Fruit fly (Drosophila melanogaster) whole organism, embryonic: ENCODE data around the gene PLCXD.

Experiments
- Adf1 ChIP-seq: fragments of 200-800 bp; sonication (Bioruptor generic); IDR thresholded peaks from 2 replicates; pipeline ENCODE4 v1.3.6; 2022; ENCODE audit warnings: missing biosample characterization, missing genetic modification characterization
- Bdp1 ChIP-seq: fragments of 200-800 bp; sonication (Bioruptor generic); optimal IDR thresholded peaks from 3 replicates; lab custom pipeline; 2016; ENCODE audit warnings: missing biosample characterization, missing genetic modification characterization
- CG10209 ChIP-seq: fragments of 200-800 bp; sonication (Bioruptor generic); optimal IDR thresholded peaks from 3 replicates; lab custom pipeline; 2017; ENCODE audit warnings: missing biosample characterization, mild to moderate bottlenecking, missing genetic modification characterization, missing genetic modification reagents
- CG10654 ChIP-seq: fragments of 200-800 bp; sonication (Bioruptor generic); optimal IDR thresholded peaks from 2 replicates; lab custom pipeline; 2016; ENCODE audit warnings: missing biosample characterization, missing genetic modification characterization
- CG11085 ChIP-seq: fragments of 200-800 bp; sonication (Bioruptor generic); IDR thresholded peaks from 2 replicates; pipeline ENCODE4 v1.3.6; 2022; ENCODE audit warnings: missing biosample characterization, missing genetic modification characterization
- CG12104 ChIP-seq: fragments of 200-800 bp; sonication (Bioruptor generic); optimal IDR thresholded peaks from 3 replicates; lab custom pipeline; 2016; ENCODE audit warnings: missing biosample characterization, missing genetic modification characterization
- CG14667 ChIP-seq: fragments of 200-800 bp; sonication (Bioruptor generic); IDR thresholded peaks from 2 replicates; pipeline ENCODE4 v1.3.6; 2022; ENCODE audit warnings: missing biosample characterization, missing genetic modification characterization
- CG14860 ChIP-seq: fragments of 200-800 bp; sonication (Bioruptor generic); IDR thresholded peaks from 3 replicates; pipeline ENCODE4 v1.3.6; 2022; ENCODE audit warnings: missing biosample characterization, missing genetic modification characterization; ENCODE audit not compliant: partially characterized antibody
- CG1529 ChIP-seq: fragments of 200-800 bp; sonication (Bioruptor generic); optimal IDR thresholded peaks from 3 replicates; lab custom pipeline; 2018; ENCODE audit warnings: missing biosample characterization, missing genetic modification characterization
- CG15479 ChIP-seq: fragments of 200-800 bp; sonication (Bioruptor generic); optimal IDR thresholded peaks from 3 replicates; lab custom pipeline; 2019; ENCODE audit warnings: missing biosample characterization, mild to moderate bottlenecking, missing genetic modification characterization, moderate library complexity
- CG15696 ChIP-seq: fragments of 200-800 bp; sonication (Bioruptor generic); optimal IDR thresholded peaks from 2 replicates; lab custom pipeline; 2019; ENCODE audit warnings: missing biosample characterization, mild to moderate bottlenecking, missing genetic modification characterization, moderate library complexity
- CG2875 ChIP-seq: fragments of 200-800 bp; sonication (Bioruptor generic); optimal IDR thresholded peaks from 2 replicates; lab custom pipeline; 2017; ENCODE audit warnings: missing biosample characterization, mild to moderate bottlenecking, missing genetic modification characterization, missing genetic modification reagents
- CG3281 ChIP-seq: fragments of 200-800 bp; sonication (Bioruptor generic); optimal IDR thresholded peaks from 3 replicates; lab custom pipeline; 2017; ENCODE audit warnings: missing biosample characterization, mild to moderate bottlenecking, missing genetic modification characterization
- CG3407 ChIP-seq: fragments of 200-800 bp; sonication (Bioruptor generic); optimal IDR thresholded peaks from 2 replicates; lab custom pipeline; 2018; ENCODE audit warnings: missing biosample characterization, mild to moderate bottlenecking, missing genetic modification characterization
- CG4854 ChIP-seq: fragments of 200-800 bp; sonication (Bioruptor generic); optimal IDR thresholded peaks from 2 replicates; lab custom pipeline; 2016; ENCODE audit warnings: missing biosample characterization, missing genetic modification characterization, inconsistent platforms
- CG6654 ChIP-seq: fragments of 200-800 bp; sonication (Bioruptor generic); optimal IDR thresholded peaks from 2 replicates; lab custom pipeline; 2017; ENCODE audit warnings: missing biosample characterization, mild to moderate bottlenecking, missing genetic modification characterization
- CG7839 ChIP-seq: fragments of 200-800 bp; sonication (Bioruptor generic); optimal IDR thresholded peaks from 3 replicates; lab custom pipeline; 2018; ENCODE audit warnings: missing biosample characterization, mild to moderate bottlenecking, missing genetic modification characterization, moderate library complexity
- CG8089 ChIP-seq: fragments of 200-800 bp; sonication (Bioruptor generic); optimal IDR thresholded peaks from 3 replicates; lab custom pipeline; 2016; ENCODE audit warnings: missing biosample characterization, missing genetic modification characterization
- CG9437 ChIP-seq: fragments of 200-800 bp; sonication (Bioruptor generic); optimal IDR thresholded peaks from 2 replicates; lab custom pipeline; 2018; ENCODE audit warnings: missing biosample characterization, mild to moderate bottlenecking, missing genetic modification characterization
- Deaf1 ChIP-seq: fragments of 200-800 bp; optimal IDR thresholded peaks from 3 replicates; lab custom pipeline; 2019; ENCODE audit warnings: missing biosample characterization, mild to moderate bottlenecking, missing genetic modification characterization, moderate library complexity
- Dfd ChIP-seq, 2 experiments: fragments of >200 bp; optimal IDR thresholded peaks; 2 replicates each; lab custom pipeline; 2017; ENCODE audit warnings: missing biosample characterization in 2 of 2, missing genetic modification characterization in 2 of 2
- Dip3 ChIP-seq: fragments of 200-800 bp; sonication (Bioruptor generic); optimal IDR thresholded peaks from 3 replicates; lab custom pipeline; 2016; ENCODE audit warnings: missing biosample characterization, missing genetic modification characterization
- Doc3 ChIP-seq: fragments of 200-800 bp; sonication (Bioruptor generic); IDR thresholded peaks from 3 replicates; pipeline ENCODE4 v1.3.6; 2022; ENCODE audit warnings: missing biosample characterization, missing genetic modification characterization; ENCODE audit not compliant: partially characterized antibody
- E2f2 ChIP-seq: fragments of 200-800 bp; sonication (Bioruptor generic); IDR thresholded peaks from 2 replicates; pipeline ENCODE4 v1.3.6; 2022; ENCODE audit warnings: missing biosample characterization, missing genetic modification characterization
- ERR ChIP-seq: fragments of 200-800 bp; sonication (Bioruptor generic); optimal IDR thresholded peaks from 2 replicates; lab custom pipeline; 2016; ENCODE audit warnings: missing biosample characterization, missing genetic modification characterization
- Eip74EF ChIP-seq, 2 experiments: fragments of 200-800 bp in 1 of 2; fragments of >200 bp in 1 of 2; sonication (Bioruptor generic) in 1 of 2; optimal IDR thresholded peaks; 2 replicates each; lab custom pipeline; 2017 to 2019; ENCODE audit warnings: missing biosample characterization in 2 of 2, missing genetic modification characterization in 2 of 2, mild to moderate bottlenecking in 1 of 2, moderate library complexity in 1 of 2
- Fer3 ChIP-seq: fragments of 200-800 bp; sonication (Bioruptor generic); optimal IDR thresholded peaks from 2 replicates; lab custom pipeline; 2018; ENCODE audit warnings: missing biosample characterization, mild to moderate bottlenecking, missing genetic modification characterization, moderate library complexity
- Hand ChIP-seq: fragments of 200-800 bp; sonication (Bioruptor generic); optimal IDR thresholded peaks from 2 replicates; lab custom pipeline; 2017; ENCODE audit warnings: mild to moderate bottlenecking, missing biosample characterization, missing genetic modification reagents, missing genetic modification characterization
- Hsf ChIP-seq: fragments of 200-800 bp; sonication (Bioruptor generic); optimal IDR thresholded peaks from 3 replicates; lab custom pipeline; 2016; ENCODE audit warnings: missing biosample characterization, missing genetic modification characterization
- Kr ChIP-seq: fragments of 200-800 bp; sonication (Bioruptor generic); optimal IDR thresholded peaks from 2 replicates; lab custom pipeline; 2017; ENCODE audit warnings: missing biosample characterization, mild to moderate bottlenecking, missing genetic modification characterization
- Max ChIP-seq: fragments of 200-800 bp; sonication (Bioruptor generic); optimal IDR thresholded peaks from 2 replicates; lab custom pipeline; 2016; ENCODE audit warnings: missing biosample characterization, mild to moderate bottlenecking, missing genetic modification characterization
- Myb ChIP-seq: fragments of 200-800 bp; sonication (Bioruptor generic); optimal IDR thresholded peaks from 2 replicates; lab custom pipeline; 2016; ENCODE audit warnings: missing biosample characterization, missing genetic modification characterization
- Neu2 ChIP-seq: fragments of 200-800 bp; sonication (Bioruptor generic); optimal IDR thresholded peaks from 3 replicates; lab custom pipeline; 2016; ENCODE audit warnings: missing biosample characterization, missing genetic modification characterization, borderline replicate concordance
- PHDP ChIP-seq: fragments of 200-800 bp; sonication (Bioruptor generic); optimal IDR thresholded peaks from 3 replicates; lab custom pipeline; 2018; ENCODE audit warnings: missing biosample characterization, mild to moderate bottlenecking, missing genetic modification characterization, moderate library complexity
- Taf1 ChIP-seq: fragments of 200-800 bp; sonication (Bioruptor generic); IDR thresholded peaks from 2 replicates; pipeline ENCODE4 v1.3.6; 2022; ENCODE audit warnings: missing biosample characterization, missing genetic modification characterization
- chinmo ChIP-seq: fragments of 200-800 bp; sonication (Bioruptor generic); IDR thresholded peaks from 4 replicates; pipeline ENCODE4 v1.3.6; 2022; ENCODE audit warnings: missing biosample characterization, missing genetic modification characterization; ENCODE audit not compliant: partially characterized antibody
- croc ChIP-seq: fragments of 200-800 bp; sonication (Bioruptor generic); conservative IDR thresholded peaks from 3 replicates; pipeline ENCODE4 v1.3.6; 2022; ENCODE audit warnings: missing biosample characterization, missing genetic modification characterization
- dpn ChIP-seq, 2 experiments: fragments of 200-800 bp; sonication (Bioruptor generic); optimal IDR thresholded peaks; 3 replicates each; lab custom pipeline; 2016; ENCODE audit warnings: missing biosample characterization in 2 of 2, missing genetic modification characterization in 2 of 2
- ftz-f1 ChIP-seq: fragments of 200-800 bp; sonication (Bioruptor generic); optimal IDR thresholded peaks from 2 replicates; lab custom pipeline; 2016; ENCODE audit warnings: missing biosample characterization, missing genetic modification characterization
- klu ChIP-seq: fragments of 200-800 bp; sonication (Bioruptor generic); IDR thresholded peaks from 2 replicates; pipeline ENCODE4 v1.3.6; 2022; ENCODE audit warnings: missing biosample characterization, missing genetic modification characterization
- pum ChIP-seq: fragments of 200-800 bp; sonication (Bioruptor generic); optimal IDR thresholded peaks from 2 replicates; lab custom pipeline; 2016; ENCODE audit warnings: missing biosample characterization, missing genetic modification characterization
- ro ChIP-seq: fragments of 200-800 bp; sonication (Bioruptor generic); IDR thresholded peaks from 2 replicates; pipeline ENCODE4 v1.3.6; 2022; ENCODE audit warnings: missing biosample characterization, missing genetic modification characterization
- run ChIP-seq: fragments of 200-800 bp; sonication (Bioruptor generic); optimal IDR thresholded peaks from 3 replicates; lab custom pipeline; 2018; ENCODE audit warnings: missing biosample characterization, mild to moderate bottlenecking, missing genetic modification characterization
- sens-2 ChIP-seq: fragments of 200-800 bp; sonication (Bioruptor generic); IDR thresholded peaks from 2 replicates; pipeline ENCODE4 v1.3.6; 2022; ENCODE audit warnings: missing biosample characterization, missing genetic modification characterization
- shn ChIP-seq: fragments of 200-800 bp; sonication (Bioruptor generic); optimal IDR thresholded peaks from 3 replicates; lab custom pipeline; 2016; ENCODE audit warnings: missing biosample characterization, missing genetic modification characterization
- slp2 ChIP-seq: fragments of 200-800 bp; sonication (Bioruptor generic); optimal IDR thresholded peaks from 2 replicates; lab custom pipeline; 2016; ENCODE audit warnings: missing biosample characterization, missing genetic modification characterization
- sqz ChIP-seq: fragments of 200-800 bp; sonication (Bioruptor generic); optimal IDR thresholded peaks from 3 replicates; lab custom pipeline; 2018; ENCODE audit warnings: missing biosample characterization, mild to moderate bottlenecking, missing genetic modification characterization
- sr ChIP-seq: fragments of 200-800 bp; sonication (Bioruptor generic); IDR thresholded peaks from 3 replicates; pipeline ENCODE4 v1.3.6; 2022; ENCODE audit warnings: missing biosample characterization, missing genetic modification characterization
- ssp ChIP-seq: fragments of 200-800 bp; sonication (Bioruptor generic); IDR thresholded peaks from 2 replicates; pipeline ENCODE4 v1.3.6; 2022; ENCODE audit warnings: missing biosample characterization, missing genetic modification characterization
- tap ChIP-seq: fragments of 200-800 bp; optimal IDR thresholded peaks from 3 replicates; lab custom pipeline; 2019; ENCODE audit warnings: missing biosample characterization, mild to moderate bottlenecking, missing genetic modification characterization, moderate library complexity
- toy ChIP-seq: fragments of 200-800 bp; sonication (Bioruptor generic); IDR thresholded peaks from 2 replicates; pipeline ENCODE4 v1.3.6; 2022; ENCODE audit warnings: missing biosample characterization, missing genetic modification characterization
- ttk ChIP-seq: fragments of 200-800 bp; sonication (Bioruptor generic); IDR thresholded peaks from 2 replicates; pipeline ENCODE4 v2.1.2; 2022; ENCODE audit warnings: missing biosample characterization, missing genetic modification characterization

Gene PLCXD

dm6 chr2L:12021193-12021592, 28.0 kb upstream of the PLCXD start (continued):
- TF ChIP-seq CG1529 (GFP tag; lab: Kevin White, UChicago) (peak; percentile 86), pum (GFP tag; lab: Kevin White, UChicago) (no peak), sr (GFP tag; lab: Robert Waterston, UW) (no peak), sqz (GFP tag; lab: Kevin White, UChicago) (no peak), Fer3 (peak; percentile 73), Eip74EF (GFP tag; optimal IDR thresholded peaks at IDR 0.05; lab: Kevin White, UChicago) (peak in 1 of 2 experiments; percentile 79), ttk (GFP tag; lab: Robert Waterston, UW) (no peak), croc (GFP tag; lab: Robert Waterston, UW) (no peak), CG4854 (GFP tag; lab: Kevin White, UChicago) (peak; percentile 46), Dfd (GFP tag; optimal IDR thresholded peaks at IDR 0.05; lab: Kevin White, UChicago) (no peak), dpn (GFP tag; optimal IDR thresholded peaks at IDR 0.05; lab: Kevin White, UChicago) (peak; percentile 32 to 53), CG10654 (GFP tag; lab: Kevin White, UChicago) (peak; percentile 23), Max (GFP tag; lab: Kevin White, UChicago) (peak; percentile 48), CG3281 (peak; percentile 80), CG14667 (no peak), CG9437 (GFP tag; lab: Kevin White, UChicago) (no peak), Taf1 (GFP tag; lab: Robert Waterston, UW) (no peak), PHDP (tag; lab: Kevin White, UChicago) (peak; percentile 91), CG15696 (tag; lab: Kevin White, UChicago) (peak; percentile 68), slp2 (GFP tag; lab: Kevin White, UChicago) (no peak), ssp (GFP tag; lab: Robert Waterston, UW) (no peak), ERR (no peak), CG3407 (GFP tag; lab: Kevin White, UChicago) (peak; percentile 87), Deaf1 (tag; lab: Kevin White, UChicago) (no peak), Adf1 (peak; percentile 46; the same call in 1 of the 2 replicates), klu (GFP tag; lab: Robert Waterston, UW) (no peak), CG15479 (GFP tag; lab: Kevin White, UChicago) (no peak), toy (GFP tag; lab: Robert Waterston, UW) (no peak), CG7839 (tag; lab: Kevin White, UChicago) (peak; percentile 29), ftz-f1 (GFP tag; lab: Kevin White, UChicago) (no peak), Dip3 (GFP tag; lab: Kevin White, UChicago) (no peak), Hand (peak; percentile 42), CG2875 (GFP tag; lab: Kevin White, UChicago) (peak; percentile 88), CG12104 (GFP tag; lab: Kevin White, UChicago) (peak; percentile 32), chinmo (GFP tag; lab: Robert Waterston, UW) (no peak), E2f2 (GFP tag; lab: Robert Waterston, UW) (no peak), run (no peak), tap (tag; lab: Kevin White, UChicago) (peak; percentile 41), Bdp1 (GFP tag; lab: Kevin White, UChicago) (peak; percentile 51), sens-2 (GFP tag; lab: Robert Waterston, UW) (no peak), Hsf (GFP tag; lab: Kevin White, UChicago) (peak; percentile 37), ro (GFP tag; lab: Robert Waterston, UW) (no peak), CG11085 (GFP tag; lab: Robert Waterston, UW) (no peak), CG6654 (no peak), Kr (no peak), shn (GFP tag; lab: Kevin White, UChicago) (no peak), Neu2 (GFP tag; lab: Kevin White, UChicago) (no peak), CG10209 (GFP tag; lab: Kevin White, UChicago) (peak; percentile 83), Myb (no peak), CG14860 (GFP tag; lab: Robert Waterston, UW) (no peak), Doc3 (GFP tag; lab: Robert Waterston, UW) (no peak), CG8089 (GFP tag; lab: Kevin White, UChicago) (peak; percentile 44)
